Worm (Caenorhabditis elegans) whole organism, late embryonic: ENCODE results near the gene mrps-7.
A peak's percentile ranks its signal among the peaks of the same experiment; 100 is the strongest.

Experiments
- K02D7.2 ChIP-seq: sonication (generic microtip); optimal IDR thresholded peaks from 2 replicates; lab custom pipeline; 2017; ENCODE audit warnings: mild to moderate bottlenecking, missing genetic modification characterization, missing compliant biosample characterization
- K09A11.1 ChIP-seq: sonication (generic microtip); optimal IDR thresholded peaks from 2 replicates; lab custom pipeline; 2017; ENCODE audit warnings: antibody characterized with exemption, mild to moderate bottlenecking, missing genetic modification characterization, missing compliant biosample characterization; ENCODE audit not compliant: insufficient read depth
- T23F11.4 ChIP-seq: fragments of 200-800 bp; sonication (Bioruptor generic); optimal IDR thresholded peaks from 2 replicates; lab custom pipeline; 2018; ENCODE audit warnings: mild to moderate bottlenecking, missing genetic modification characterization, missing compliant biosample characterization
- ahr-1 ChIP-seq: sonication (generic microtip); optimal IDR thresholded peaks from 2 replicates; lab custom pipeline; 2016; ENCODE audit warnings: missing genetic modification characterization, missing compliant biosample characterization
- ceh-18 ChIP-seq: sonication (generic microtip); optimal IDR thresholded peaks from 2 replicates; lab custom pipeline; 2016; ENCODE audit warnings: missing genetic modification characterization, missing compliant biosample characterization
- ceh-19 ChIP-seq: fragments of 200-800 bp; sonication (Bioruptor generic); optimal IDR thresholded peaks from 2 replicates; lab custom pipeline; 2018; ENCODE audit warnings: mild to moderate bottlenecking, missing genetic modification characterization, missing compliant biosample characterization
- ceh-2 ChIP-seq: sonication (generic microtip); optimal IDR thresholded peaks from 2 replicates; lab custom pipeline; 2016; ENCODE audit warnings: missing genotype, missing genetic modification characterization, missing compliant biosample characterization
- ceh-24 ChIP-seq: sonication (generic microtip); optimal IDR thresholded peaks from 2 replicates; lab custom pipeline; 2016; ENCODE audit warnings: mild to moderate bottlenecking, missing genetic modification characterization, missing compliant biosample characterization
- ceh-30 ChIP-seq: fragments of 150-350 bp; optimal IDR thresholded peaks from 2 replicates; lab custom pipeline; 2014; ENCODE audit warnings: missing biosample characterization, missing genetic modification characterization
- ceh-31 ChIP-seq: sonication (generic microtip); optimal IDR thresholded peaks from 2 replicates; lab custom pipeline; 2016; ENCODE audit warnings: missing genetic modification characterization, missing compliant biosample characterization
- ceh-34 ChIP-seq: sonication (generic microtip); optimal IDR thresholded peaks from 2 replicates; lab custom pipeline; 2016; ENCODE audit warnings: mild to moderate bottlenecking, missing genetic modification characterization, missing compliant biosample characterization
- ceh-48 ChIP-seq: sonication (generic microtip); optimal IDR thresholded peaks from 2 replicates; lab custom pipeline; 2016; ENCODE audit warnings: missing genetic modification characterization, inconsistent platforms, missing compliant biosample characterization
- ceh-9 ChIP-seq: sonication (generic microtip); optimal IDR thresholded peaks from 2 replicates; lab custom pipeline; 2016; ENCODE audit warnings: mild to moderate bottlenecking, missing genetic modification characterization, inconsistent platforms, missing compliant biosample characterization
- dve-1 ChIP-seq: sonication (generic microtip); optimal IDR thresholded peaks from 2 replicates; lab custom pipeline; 2017; ENCODE audit warnings: antibody characterized with exemption, mild to moderate bottlenecking, missing genetic modification characterization, missing compliant biosample characterization
- elt-2 ChIP-seq: sonication (generic microtip); optimal IDR thresholded peaks from 2 replicates; lab custom pipeline; 2016; ENCODE audit warnings: missing genetic modification reagents, missing genetic modification characterization, missing compliant biosample characterization
- elt-4 ChIP-seq: sonication (generic microtip); optimal IDR thresholded peaks from 2 replicates; lab custom pipeline; 2016; ENCODE audit warnings: missing genetic modification characterization, missing compliant biosample characterization
- ets-4 ChIP-seq: sonication (generic microtip); optimal IDR thresholded peaks from 2 replicates; lab custom pipeline; 2016; ENCODE audit warnings: missing genetic modification characterization, missing compliant biosample characterization
- fkh-10 ChIP-seq: fragments of 150-350 bp; optimal IDR thresholded peaks from 2 replicates; lab custom pipeline; 2014; ENCODE audit warnings: missing biosample characterization, missing genetic modification reagents, missing genetic modification characterization
- fkh-6 ChIP-seq: sonication (generic microtip); optimal IDR thresholded peaks from 2 replicates; lab custom pipeline; 2016; ENCODE audit warnings: missing genetic modification characterization, missing compliant biosample characterization
- hlh-30 ChIP-seq: sonication (generic microtip); optimal IDR thresholded peaks from 2 replicates; lab custom pipeline; 2017; ENCODE audit warnings: antibody characterized with exemption, missing genetic modification characterization, missing compliant biosample characterization; ENCODE audit not compliant: insufficient read depth
- hlh-8 ChIP-seq: sonication (generic microtip); optimal IDR thresholded peaks from 2 replicates; lab custom pipeline; 2016; ENCODE audit warnings: missing genotype, missing genetic modification characterization, missing compliant biosample characterization
- madf-2 ChIP-seq: sonication (generic microtip); optimal IDR thresholded peaks from 2 replicates; lab custom pipeline; 2017; ENCODE audit warnings: missing genetic modification characterization, missing compliant biosample characterization
- mec-3 ChIP-seq: sonication (generic microtip); optimal IDR thresholded peaks from 2 replicates; lab custom pipeline; 2016; ENCODE audit warnings: borderline replicate concordance, missing genetic modification characterization, missing compliant biosample characterization
- nfya-1 ChIP-seq: sonication (generic microtip); optimal IDR thresholded peaks from 2 replicates; lab custom pipeline; 2017; ENCODE audit warnings: missing genetic modification characterization, mild to moderate bottlenecking, missing compliant biosample characterization, antibody characterized with exemption, moderate library complexity
- nhr-232 ChIP-seq: sonication (generic microtip); optimal IDR thresholded peaks from 2 replicates; lab custom pipeline; 2016; ENCODE audit warnings: missing genetic modification characterization, missing compliant biosample characterization
- npax-4 ChIP-seq: sonication (generic microtip); optimal IDR thresholded peaks from 2 replicates; lab custom pipeline; 2016; ENCODE audit warnings: missing genetic modification characterization, missing compliant biosample characterization
- odd-2 ChIP-seq: sonication (generic microtip); optimal IDR thresholded peaks from 2 replicates; lab custom pipeline; 2017; ENCODE audit warnings: antibody characterized with exemption, mild to moderate bottlenecking, missing genetic modification characterization, missing compliant biosample characterization
- pax-1 ChIP-seq: fragments of 150-350 bp; optimal IDR thresholded peaks from 2 replicates; lab custom pipeline; 2014; ENCODE audit warnings: missing biosample characterization, missing genetic modification characterization
- pha-4 ChIP-seq: fragments of 150-350 bp; optimal IDR thresholded peaks from 2 replicates; lab custom pipeline; 2018; ENCODE audit warnings: missing biosample characterization, missing genetic modification reagents, missing genetic modification characterization
- pros-1 ChIP-seq: fragments of 150-350 bp; optimal IDR thresholded peaks from 2 replicates; lab custom pipeline; 2014; ENCODE audit warnings: missing biosample characterization, missing genetic modification reagents, missing genetic modification characterization
- sdc-2 ChIP-seq: sonication (generic microtip); optimal IDR thresholded peaks from 2 replicates; lab custom pipeline; 2016; ENCODE audit warnings: missing genotype, missing genetic modification characterization, missing compliant biosample characterization
- tbx-2 ChIP-seq: sonication (generic microtip); optimal IDR thresholded peaks from 2 replicates; lab custom pipeline; 2016; ENCODE audit warnings: missing genetic modification characterization, missing compliant biosample characterization
- tbx-7 ChIP-seq: sonication (generic microtip); optimal IDR thresholded peaks from 2 replicates; lab custom pipeline; 2016; ENCODE audit warnings: missing genotype, missing genetic modification characterization, missing compliant biosample characterization
- unc-42 ChIP-seq: sonication (generic microtip); optimal IDR thresholded peaks from 2 replicates; lab custom pipeline; 2016; ENCODE audit warnings: missing genotype, missing genetic modification characterization, missing compliant biosample characterization
- unc-55 ChIP-seq: sonication (generic microtip); optimal IDR thresholded peaks from 2 replicates; lab custom pipeline; 2017; ENCODE audit warnings: missing biosample characterization, missing genetic modification reagents, missing genetic modification characterization
- unc-86 ChIP-seq: sonication (generic microtip); optimal IDR thresholded peaks from 2 replicates; lab custom pipeline; 2016; ENCODE audit warnings: missing genetic modification characterization, missing compliant biosample characterization
- zip-5 ChIP-seq: sonication (generic microtip); optimal IDR thresholded peaks from 2 replicates; lab custom pipeline; 2016; ENCODE audit warnings: missing genetic modification characterization, missing compliant biosample characterization
- ztf-16 ChIP-seq: sonication (generic microtip); optimal IDR thresholded peaks from 2 replicates; lab custom pipeline; 2017; ENCODE audit warnings: missing genetic modification characterization, missing compliant biosample characterization

Gene mrps-7

ce11 chrIV:14767693-14768251, at the start of gene mrps-7, which contains the start of gene Y57G11C.3:
TSS of gene mrps-7 (minus strand) at chrIV:14767730.
TSS of gene Y57G11C.3 (plus strand) at chrIV:14768201.
- TF ChIP-seq nhr-232 (tag; lab: Kevin White, UChicago) (no peak), ets-4 (tag; lab: Kevin White, UChicago) (no peak), fkh-6 (tag; lab: Kevin White, UChicago) (no peak), mec-3 (tag; lab: Kevin White, UChicago) (no peak), ztf-16 (tag; lab: Kevin White, UChicago) (peak; percentile 24), pha-4 (tag; lab: Kevin White, UChicago) (no peak), hlh-30 (tag; lab: Kevin White, UChicago) (peak; percentile 44), T23F11.4 (GFP tag; lab: Kevin White, UChicago) (no peak), ceh-2 (tag; lab: Kevin White, UChicago) (no peak), odd-2 (tag; lab: Kevin White, UChicago) (no peak), elt-4 (tag; lab: Kevin White, UChicago) (no peak), unc-86 (tag; lab: Kevin White, UChicago) (peak; percentile 6), ceh-34 (tag; lab: Kevin White, UChicago) (peak; percentile 30), ahr-1 (tag; lab: Kevin White, UChicago) (no peak), nfya-1 (tag; lab: Kevin White, UChicago) (peak; percentile 80), ceh-19 (GFP tag; lab: Kevin White, UChicago) (no peak), ceh-18 (tag; lab: Kevin White, UChicago) (peak; percentile 54), tbx-7 (tag; lab: Kevin White, UChicago) (no peak), sdc-2 (tag; lab: Kevin White, UChicago) (no peak), unc-55 (peak; percentile 81), tbx-2 (tag; lab: Kevin White, UChicago) (peak; percentile 55), pax-1 (tag; lab: Kevin White, UChicago) (peak; percentile 80), ceh-9 (tag; lab: Kevin White, UChicago) (no peak), ceh-31 (tag; lab: Kevin White, UChicago) (peak; percentile 57), pros-1 (peak; percentile 19), K09A11.1 (tag; lab: Kevin White, UChicago) (no peak), dve-1 (peak; percentile 79), npax-4 (no peak), elt-2 (tag; lab: Kevin White, UChicago) (peak; percentile 51), madf-2 (tag; lab: Kevin White, UChicago) (peak; percentile 15), ceh-24 (tag; lab: Kevin White, UChicago) (no peak), unc-42 (tag; lab: Kevin White, UChicago) (peak; percentile 49), ceh-48 (tag; lab: Kevin White, UChicago) (peak; percentile 72), hlh-8 (tag; lab: Kevin White, UChicago) (no peak), K02D7.2 (tag; lab: Kevin White, UChicago) (no peak), ceh-30 (tag; lab: Kevin White, UChicago) (peak; percentile 84)

- TF ChIP-seq sdc-2 (tag; lab: Kevin White, UChicago) (no peak), hlh-30 (tag; lab: Kevin White, UChicago) (no peak), zip-5 (no peak)
Observed at ce11 chrIV:14816288-14816687, 48.8 kb upstream of the mrps-7 start, which contains the start of gene Y57G11C.46. TSS of gene Y57G11C.46 (minus strand) at chrIV:14816388.

- peak; percentile 9 for TF ChIP-seq ceh-31 (tag; lab: Kevin White, UChicago)
- TF ChIP-seq fkh-10 (GFP tag; lab: Kevin White, UChicago), result no peak
- TF ChIP-seq, all 69 proteins: peak for 1
Observed at ce11 chrIV:14806903-14807302, 39.4 kb upstream of the mrps-7 start, which contains the start of gene oig-5. TSS of gene oig-5 (plus strand) at chrIV:14807203.
